Fruit fly (Drosophila melanogaster) whole organism, embryonic: ENCODE data around the gene unk.

Source experiments
- Atf6 ChIP-seq: fragments of 200-800 bp; sonication (Bioruptor generic); IDR thresholded peaks from 2 replicates; pipeline ENCODE4 v1.3.6; 2022; ENCODE audit warnings: missing biosample characterization, missing genetic modification characterization
- CG10543 ChIP-seq: fragments of 200-800 bp; sonication (Bioruptor generic); optimal IDR thresholded peaks from 3 replicates; lab custom pipeline; 2017; ENCODE audit warnings: missing biosample characterization, mild to moderate bottlenecking, missing genetic modification characterization, moderate library complexity
- CG10959 ChIP-seq: fragments of 200-800 bp; sonication (Bioruptor generic); IDR thresholded peaks from 2 replicates; pipeline ENCODE4 v1.3.6; 2022; ENCODE audit warnings: missing biosample characterization, missing genetic modification characterization
- CG11398 ChIP-seq: fragments of 200-800 bp; sonication (Bioruptor generic); optimal IDR thresholded peaks from 2 replicates; lab custom pipeline; 2016; ENCODE audit warnings: missing biosample characterization, missing genetic modification characterization
- CG12219 ChIP-seq: fragments of 200-800 bp; sonication (Bioruptor generic); optimal IDR thresholded peaks from 3 replicates; lab custom pipeline; 2018; ENCODE audit warnings: missing biosample characterization, mild to moderate bottlenecking, missing genetic modification characterization
- CG15514 ChIP-seq: fragments of 200-800 bp; sonication (Bioruptor generic); optimal IDR thresholded peaks from 3 replicates; lab custom pipeline; 2017; ENCODE audit warnings: missing biosample characterization, missing genetic modification characterization, mild to moderate bottlenecking, moderate library complexity, missing genetic modification reagents
- CG17385 ChIP-seq: fragments of 200-800 bp; sonication (Bioruptor generic); optimal IDR thresholded peaks from 3 replicates; lab custom pipeline; 2018; ENCODE audit warnings: missing biosample characterization, mild to moderate bottlenecking, missing genetic modification characterization
- CG1792 ChIP-seq: fragments of 200-800 bp; sonication (Bioruptor generic); optimal IDR thresholded peaks from 2 replicates; lab custom pipeline; 2016; ENCODE audit warnings: missing biosample characterization, missing genetic modification characterization
- CG18619 ChIP-seq: fragments of 200-800 bp; sonication (Bioruptor generic); optimal IDR thresholded peaks from 3 replicates; lab custom pipeline; 2017; ENCODE audit warnings: missing biosample characterization, mild to moderate bottlenecking, missing genetic modification characterization
- CG18764 ChIP-seq: fragments of 200-800 bp; sonication (Bioruptor generic); optimal IDR thresholded peaks from 3 replicates; lab custom pipeline; 2016; ENCODE audit warnings: missing biosample characterization, missing genetic modification characterization
- CG2129 ChIP-seq: fragments of 200-800 bp; sonication (Bioruptor generic); IDR thresholded peaks from 2 replicates; pipeline ENCODE4 v1.3.6; 2022; ENCODE audit warnings: missing biosample characterization, missing genetic modification characterization; ENCODE audit not compliant: partially characterized antibody
- CG30020 ChIP-seq: fragments of 200-800 bp; optimal IDR thresholded peaks from 2 replicates; lab custom pipeline; 2019; ENCODE audit warnings: missing biosample characterization, mild to moderate bottlenecking, missing genetic modification characterization, moderate library complexity
- CG3281 ChIP-seq: fragments of 200-800 bp; sonication (Bioruptor generic); optimal IDR thresholded peaks from 3 replicates; lab custom pipeline; 2017; ENCODE audit warnings: missing biosample characterization, mild to moderate bottlenecking, missing genetic modification characterization
- CG3407 ChIP-seq: fragments of 200-800 bp; sonication (Bioruptor generic); optimal IDR thresholded peaks from 2 replicates; lab custom pipeline; 2018; ENCODE audit warnings: missing biosample characterization, mild to moderate bottlenecking, missing genetic modification characterization
- CG3995 ChIP-seq: fragments of 200-800 bp; sonication (Bioruptor generic); optimal IDR thresholded peaks from 3 replicates; lab custom pipeline; 2016; ENCODE audit warnings: missing biosample characterization, missing genetic modification characterization
- CG4282 ChIP-seq: fragments of 200-800 bp; sonication (Bioruptor generic); optimal IDR thresholded peaks from 2 replicates; lab custom pipeline; 2016; ENCODE audit warnings: missing biosample characterization, missing genetic modification characterization
- CG4328 ChIP-seq: fragments of 200-800 bp; sonication (Bioruptor generic); optimal IDR thresholded peaks from 3 replicates; lab custom pipeline; 2017; ENCODE audit warnings: missing biosample characterization, missing genetic modification reagents, missing genetic modification characterization
- CG43689 ChIP-seq: fragments of 200-800 bp; sonication (Bioruptor generic); IDR thresholded peaks from 2 replicates; pipeline ENCODE4 v1.3.6; 2022; ENCODE audit warnings: missing biosample characterization, missing genetic modification characterization
- CG4617 ChIP-seq: fragments of 200-800 bp; sonication (Bioruptor generic); optimal IDR thresholded peaks from 3 replicates; lab custom pipeline; 2016; ENCODE audit warnings: missing biosample characterization, missing genetic modification characterization, borderline replicate concordance
- CG8944 ChIP-seq: fragments of 200-800 bp; sonication (Bioruptor generic); optimal IDR thresholded peaks from 3 replicates; lab custom pipeline; 2016; ENCODE audit warnings: missing biosample characterization, missing genetic modification characterization
- CkIIα-i1 ChIP-seq: fragments of 200-800 bp; sonication (Bioruptor generic); IDR thresholded peaks from 2 replicates; pipeline ENCODE4 v1.3.6; 2022; ENCODE audit warnings: missing biosample characterization, missing genetic modification characterization
- Dip2 ChIP-seq: fragments of 200-800 bp; sonication (Bioruptor generic); IDR thresholded peaks from 2 replicates; pipeline ENCODE4 v1.3.6; 2022; ENCODE audit warnings: missing biosample characterization, missing genetic modification characterization
- E2f1 ChIP-seq: fragments of 200-800 bp; sonication (Bioruptor generic); IDR thresholded peaks from 2 replicates; pipeline ENCODE4 v1.3.6; 2022; ENCODE audit warnings: missing biosample characterization, missing genetic modification characterization
- Hand ChIP-seq: fragments of 200-800 bp; sonication (Bioruptor generic); optimal IDR thresholded peaks from 2 replicates; lab custom pipeline; 2017; ENCODE audit warnings: mild to moderate bottlenecking, missing biosample characterization, missing genetic modification reagents, missing genetic modification characterization
- Lim3 ChIP-seq: fragments of 200-800 bp; sonication (Bioruptor generic); IDR thresholded peaks from 2 replicates; pipeline ENCODE4 v1.3.6; 2022; ENCODE audit warnings: missing biosample characterization, missing genetic modification characterization
- NC2β ChIP-seq: fragments of 200-800 bp; sonication (Bioruptor generic); optimal IDR thresholded peaks from 2 replicates; lab custom pipeline; 2016; ENCODE audit warnings: missing biosample characterization, missing genetic modification characterization
- Optix ChIP-seq: fragments of 200-800 bp; sonication (Bioruptor generic); IDR thresholded peaks from 3 replicates; pipeline ENCODE4 v1.3.6; 2022; ENCODE audit warnings: missing biosample characterization, missing genetic modification characterization
- Scr ChIP-seq: fragments of 200-800 bp; sonication (Bioruptor generic); IDR thresholded peaks from 2 replicates; pipeline ENCODE4 v1.3.6; 2022; ENCODE audit warnings: missing biosample characterization, missing genetic modification characterization; ENCODE audit not compliant: partially characterized antibody
- Sin3A ChIP-seq: fragments of >200 bp; optimal IDR thresholded peaks from 2 replicates; lab custom pipeline; 2018
- Sox102F ChIP-seq: fragments of 200-800 bp; sonication (Bioruptor generic); optimal IDR thresholded peaks from 2 replicates; lab custom pipeline; 2018; ENCODE audit warnings: missing biosample characterization, mild to moderate bottlenecking, missing genetic modification characterization, moderate library complexity
- TFAM ChIP-seq: fragments of 200-800 bp; sonication (Bioruptor generic); optimal IDR thresholded peaks from 2 replicates; lab custom pipeline; 2017; ENCODE audit warnings: missing biosample characterization, missing genetic modification characterization, inconsistent platforms
- Xrp1 ChIP-seq: fragments of 200-800 bp; sonication (Bioruptor generic); IDR thresholded peaks from 2 replicates; pipeline ENCODE4 v1.3.6; 2022; ENCODE audit warnings: missing biosample characterization, missing genetic modification characterization
- ara ChIP-seq: fragments of 200-800 bp; sonication (Bioruptor generic); IDR thresholded peaks from 2 replicates; pipeline ENCODE4 v1.3.6; 2022; ENCODE audit warnings: missing biosample characterization, missing genetic modification characterization
- ase ChIP-seq: fragments of 200-800 bp; sonication (Bioruptor generic); IDR thresholded peaks from 3 replicates; pipeline ENCODE4 v1.3.6; 2022; ENCODE audit warnings: missing biosample characterization, missing genetic modification characterization
- br ChIP-seq: fragments of >200 bp; optimal IDR thresholded peaks from 2 replicates; lab custom pipeline; 2017
- ci ChIP-seq: fragments of 200-800 bp; sonication (Bioruptor generic); IDR thresholded peaks from 3 replicates; pipeline ENCODE4 v1.3.6; 2022; ENCODE audit warnings: missing biosample characterization, missing genetic modification characterization
- dpn ChIP-seq, 2 experiments: fragments of 200-800 bp; sonication (Bioruptor generic); optimal IDR thresholded peaks; 3 replicates each; lab custom pipeline; 2016; ENCODE audit warnings: missing biosample characterization in 2 of 2, missing genetic modification characterization in 2 of 2
- en ChIP-seq: fragments of 200-800 bp; sonication (Bioruptor generic); optimal IDR thresholded peaks from 2 replicates; lab custom pipeline; 2016; ENCODE audit warnings: missing biosample characterization, missing genetic modification characterization
- hbn ChIP-seq: fragments of 200-800 bp; sonication (Bioruptor generic); IDR thresholded peaks from 2 replicates; pipeline ENCODE4 v1.3.6; 2022; ENCODE audit warnings: missing biosample characterization, missing genetic modification characterization; ENCODE audit not compliant: partially characterized antibody
- hkb ChIP-seq, 2 experiments: fragments of 200-800 bp in 1 of 2; fragments of >200 bp in 1 of 2; sonication (Bioruptor generic) in 1 of 2; IDR thresholded peaks in 1 of 2; optimal IDR thresholded peaks in 1 of 2; 2 replicates each; pipeline versions ENCODE4 v1.3.6 to Lab custom; 2017 to 2022; ENCODE audit warnings: missing biosample characterization in 1 of 2, missing genetic modification characterization in 1 of 2
- kay ChIP-seq: fragments of 200-800 bp; sonication (Bioruptor generic); optimal IDR thresholded peaks from 2 replicates; lab custom pipeline; 2016; ENCODE audit warnings: missing biosample characterization, missing genetic modification characterization
- mld ChIP-seq: fragments of 200-800 bp; sonication (Bioruptor generic); IDR thresholded peaks from 3 replicates; pipeline ENCODE4 v1.3.6; 2022; ENCODE audit warnings: missing biosample characterization, missing genetic modification characterization; ENCODE audit not compliant: partially characterized antibody
- nmo ChIP-seq: fragments of 200-800 bp; sonication (Bioruptor generic); optimal IDR thresholded peaks from 2 replicates; lab custom pipeline; 2018; ENCODE audit warnings: missing biosample characterization, mild to moderate bottlenecking, missing genetic modification characterization, moderate library complexity
- pfk ChIP-seq: fragments of 200-800 bp; sonication (Bioruptor generic); optimal IDR thresholded peaks from 2 replicates; lab custom pipeline; 2018; ENCODE audit warnings: missing biosample characterization, mild to moderate bottlenecking, missing genetic modification characterization, moderate library complexity
- row ChIP-seq: fragments of 200-800 bp; sonication (Bioruptor generic); IDR thresholded peaks from 3 replicates; pipeline ENCODE4 v1.3.6; 2022; ENCODE audit warnings: missing biosample characterization, missing genetic modification characterization
- schlank ChIP-seq: fragments of 200-800 bp; sonication (Bioruptor generic); optimal IDR thresholded peaks from 2 replicates; lab custom pipeline; 2018; ENCODE audit warnings: missing biosample characterization, mild to moderate bottlenecking, missing genetic modification characterization
- sima ChIP-seq: fragments of 200-800 bp; sonication (Bioruptor generic); optimal IDR thresholded peaks from 2 replicates; lab custom pipeline; 2016; ENCODE audit warnings: missing biosample characterization, missing genetic modification characterization
- stc ChIP-seq: fragments of 200-800 bp; sonication (Bioruptor generic); IDR thresholded peaks from 2 replicates; pipeline ENCODE4 v1.3.6; 2022; ENCODE audit warnings: missing biosample characterization, missing genetic modification characterization
- tio ChIP-seq: fragments of 200-800 bp; sonication (Bioruptor generic); optimal IDR thresholded peaks from 2 replicates; lab custom pipeline; 2017; ENCODE audit warnings: missing biosample characterization, missing genetic modification characterization, inconsistent platforms
- tup ChIP-seq: fragments of 200-800 bp; sonication (Bioruptor generic); optimal IDR thresholded peaks from 2 replicates; lab custom pipeline; 2016; ENCODE audit warnings: missing biosample characterization, mild to moderate bottlenecking, missing genetic modification characterization, moderate library complexity

The unk gene

DNA sequence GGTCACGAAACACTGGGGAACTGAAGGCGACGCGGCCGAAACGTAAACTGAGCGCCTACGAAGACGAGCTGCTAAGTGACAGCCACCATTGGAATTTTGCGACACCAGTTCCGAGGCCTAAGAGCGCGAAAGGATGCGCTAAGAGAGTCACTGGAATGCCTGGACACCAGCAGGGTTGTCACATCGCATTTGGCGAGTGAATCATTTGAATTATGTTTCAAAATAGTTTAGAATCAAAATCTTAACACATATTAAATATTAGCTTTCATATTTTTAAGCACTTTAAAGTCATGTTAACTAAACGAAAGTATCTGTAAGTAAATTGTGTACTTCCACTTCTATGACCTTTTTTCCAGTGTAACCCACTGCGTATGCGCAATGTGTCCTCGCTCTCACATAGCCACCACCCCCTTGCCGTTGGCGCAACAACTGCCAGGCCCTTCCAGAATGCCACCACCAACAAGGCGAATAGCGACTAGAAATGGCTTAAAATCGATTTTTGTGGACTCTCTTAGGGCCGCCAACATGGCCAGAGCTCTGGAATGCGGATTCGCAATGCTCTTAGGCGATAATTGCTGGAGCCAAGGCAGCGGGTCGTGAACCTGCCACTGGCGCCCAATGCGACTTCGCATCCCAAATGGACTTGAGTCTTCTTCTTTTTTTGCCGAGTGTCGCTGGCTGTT, 44.8 kb downstream of the unk start, which contains the start of gene Cow (continued):
- TF ChIP-seq sima (GFP tag; lab: Kevin White, UChicago): no peak
- TF ChIP-seq CG3281: peak; percentile 74
- TF ChIP-seq CG2129 (GFP tag; lab: Robert Waterston, UW): no peak
- peak; percentile 18 for TF ChIP-seq CG12219 (GFP tag; lab: Kevin White, UChicago)
- peak; percentile 3 for TF ChIP-seq CG18764 (GFP tag; lab: Kevin White, UChicago)
- no peak for TF ChIP-seq CkIIα-i1
- no peak for TF ChIP-seq Scr (GFP tag; lab: Robert Waterston, UW)
- no peak for TF ChIP-seq Sin3A (lab: Kevin White, UChicago)
- TF ChIP-seq ara (GFP tag; lab: Robert Waterston, UW): no peak
- TF ChIP-seq Hand (GFP tag; lab: Kevin White, UChicago): peak; percentile 75
- peak; percentile 51 for TF ChIP-seq CG17385
- TF ChIP-seq ase: peak; percentile 24; the same call in 1 of the 3 replicates
- TF ChIP-seq CG10959 (GFP tag; lab: Robert Waterston, UW): no peak
- TF ChIP-seq CG4282 (GFP tag; lab: Kevin White, UChicago): peak; percentile 20
- TF ChIP-seq Dip2 (GFP tag; lab: Robert Waterston, UW): no peak
- no peak for TF ChIP-seq en (GFP tag; lab: Kevin White, UChicago)
- no peak for TF ChIP-seq NC2β
- no peak for TF ChIP-seq hkb (optimal IDR thresholded peaks at IDR 0.05; lab: Kevin White, UChicago)
- TF ChIP-seq hkb (GFP tag; IDR thresholded peaks at IDR 0.05; lab: Robert Waterston, UW): peak; percentile 77
- TF ChIP-seq Lim3: no peak
- 0 out of 2 replicates have a peak, but pooled peaks have one; percentile 48 for TF ChIP-seq stc (GFP tag; lab: Robert Waterston, UW)
- peak; percentile 62 for TF ChIP-seq CG18619 (GFP tag; lab: Kevin White, UChicago)
- peak; percentile 62; the same call in 1 of the 2 replicates for TF ChIP-seq Atf6 (GFP tag; lab: Robert Waterston, UW)
- peak; percentile 43 for TF ChIP-seq tio
- TF ChIP-seq nmo (GFP tag; lab: Kevin White, UChicago): peak; percentile 41
- TF ChIP-seq tup (GFP tag; lab: Kevin White, UChicago): peak; percentile 3
- no peak for TF ChIP-seq CG3407 (GFP tag; lab: Kevin White, UChicago)
- no peak for TF ChIP-seq br (lab: Kevin White, UChicago)
- TF ChIP-seq E2f1 (GFP tag; lab: Robert Waterston, UW): peak; percentile 74
- peak; percentile 40; the same call in 1 of the 2 replicates for TF ChIP-seq CG43689 (GFP tag; lab: Robert Waterston, UW)
- no peak for TF ChIP-seq TFAM (GFP tag; lab: Kevin White, UChicago)
- TF ChIP-seq mld: no peak
- TF ChIP-seq hbn (GFP tag; lab: Robert Waterston, UW): no peak
- peak; percentile 46 to 50 for TF ChIP-seq dpn (GFP tag; optimal IDR thresholded peaks at IDR 0.05; lab: Kevin White, UChicago)
- peak; percentile 70 for TF ChIP-seq ci (GFP tag; lab: Robert Waterston, UW)
- no peak for TF ChIP-seq CG8944 (GFP tag; lab: Kevin White, UChicago)
- TF ChIP-seq CG15514: peak; percentile 75
- TF ChIP-seq CG4328: no peak
- TF ChIP-seq CG10543 (GFP tag; lab: Kevin White, UChicago): peak; percentile 21
- TF ChIP-seq Sox102F (GFP tag; lab: Kevin White, UChicago): peak; percentile 67
- peak; percentile 84 for TF ChIP-seq row
- peak; percentile 36 for TF ChIP-seq kay (GFP tag; lab: Kevin White, UChicago)
- TF ChIP-seq CG11398 (GFP tag; lab: Kevin White, UChicago): no peak
- TF ChIP-seq Optix (GFP tag; lab: Robert Waterston, UW): no peak
- TF ChIP-seq CG4617 (GFP tag; lab: Kevin White, UChicago): no peak
- no peak for TF ChIP-seq CG30020
- TF ChIP-seq CG1792 (GFP tag; lab: Kevin White, UChicago): no peak
- no peak for TF ChIP-seq CG3995
- peak; percentile 43 for TF ChIP-seq schlank (tag; lab: Kevin White, UChicago)
- TF ChIP-seq Xrp1: peak; percentile 74
- no peak for TF ChIP-seq pfk (GFP tag; lab: Kevin White, UChicago)
